Worm (Caenorhabditis elegans): ENCODE data around the gene T25E12.14.

The T25E12.14 gene

DNA sequence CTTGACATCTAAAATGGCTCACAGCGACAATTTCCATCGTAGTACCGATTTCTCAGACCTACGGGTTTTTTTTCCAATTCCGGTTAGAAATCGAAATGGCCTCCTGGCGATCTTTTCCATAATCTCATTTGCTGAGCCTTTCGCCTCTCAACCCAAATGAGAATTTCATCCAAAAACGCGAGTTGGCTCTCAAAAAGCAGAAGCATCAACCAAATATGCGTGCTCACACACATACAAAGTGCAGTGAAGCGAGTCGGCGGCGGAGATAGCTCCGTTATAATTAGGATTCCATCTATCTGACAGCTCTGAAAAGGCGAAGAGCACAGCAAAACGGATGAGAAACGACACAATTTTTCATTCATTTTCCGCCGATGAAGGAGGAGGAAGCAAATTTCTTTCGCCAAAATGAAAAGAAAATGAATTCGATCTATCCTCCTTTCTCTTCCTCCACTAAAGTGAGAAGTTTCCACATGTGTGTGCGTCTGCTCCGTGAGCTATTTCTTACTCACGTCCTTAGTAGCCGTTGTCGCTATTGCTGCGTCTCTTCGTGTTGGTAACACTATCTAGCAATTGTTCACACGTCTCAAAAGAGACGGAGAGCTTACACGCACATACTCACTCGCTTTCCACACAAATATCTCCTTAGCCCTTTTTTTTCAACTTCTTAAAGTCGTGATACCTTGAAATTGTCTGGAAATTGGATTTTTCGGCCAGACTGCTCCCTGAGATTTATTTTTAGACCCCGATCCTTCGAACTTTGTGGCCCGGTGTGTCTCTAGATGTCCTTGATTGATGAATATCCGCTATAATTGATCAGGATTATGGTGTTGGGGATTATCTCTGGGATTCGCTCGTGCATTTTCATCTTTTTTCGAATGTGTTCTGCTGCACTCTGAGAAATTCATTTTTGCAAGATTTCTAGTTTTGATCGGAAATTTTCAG is 25.3 kb downstream of the T25E12.14 start:
- TF ChIP-seq nhr-237 (tag; optimal IDR thresholded peaks at IDR 0.05) (no peak), hlh-1 (tag; optimal IDR thresholded peaks at IDR 0.05) (no peak), bed-3 (GFP tag; optimal IDR thresholded peaks at IDR 0.05) (no peak), drap-1 (GFP tag; optimal IDR thresholded peaks at IDR 0.05) (peak; percentile 19), ces-1 (GFP tag; optimal IDR thresholded peaks at IDR 0.05) (peak; percentile 59), sem-2 (GFP tag; optimal IDR thresholded peaks at IDR 0.05) (no peak), unc-62 (GFP tag; optimal IDR thresholded peaks at IDR 0.05) (peak; percentile 2)

DNA sequence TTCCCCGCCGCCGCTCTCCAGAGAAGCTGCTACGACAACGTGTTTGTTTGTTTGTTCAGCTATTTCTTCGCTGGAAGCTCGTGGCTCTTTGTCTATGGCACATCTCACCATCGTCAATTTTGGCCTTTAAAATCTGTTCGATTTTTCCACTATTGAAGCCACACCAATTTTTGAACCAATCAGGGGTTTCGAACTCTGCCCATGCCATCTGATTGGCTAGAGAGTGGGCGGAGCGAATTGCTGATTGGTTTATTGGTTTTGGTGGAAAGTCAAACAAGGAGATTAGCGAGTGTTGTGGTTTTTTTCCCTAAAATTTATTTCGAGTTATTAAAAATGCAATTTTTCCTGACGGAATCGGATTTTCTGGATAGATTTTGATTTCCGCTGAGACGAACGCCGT is 29.2 kb downstream of the T25E12.14 start:
- TF ChIP-seq ceh-43 (GFP tag; optimal IDR thresholded peaks at IDR 0.05) (no peak), ceh-83 (GFP tag; optimal IDR thresholded peaks at IDR 0.05) (no peak), lin-32 (GFP tag; optimal IDR thresholded peaks at IDR 0.05) (no peak), snpc-4 (tag; optimal IDR thresholded peaks at IDR 0.05) (no peak), unc-39 (tag; optimal IDR thresholded peaks at IDR 0.05) (no peak), nhr-12 (tag; optimal IDR thresholded peaks at IDR 0.05) (no peak), mls-2 (tag; optimal IDR thresholded peaks at IDR 0.05) (no peak), unc-62 (GFP tag; optimal IDR thresholded peaks at IDR 0.05) (no peak), zip-8 (tag; optimal IDR thresholded peaks at IDR 0.05) (no peak), pha-4 (tag; optimal IDR thresholded peaks at IDR 0.05) (no peak), ceh-39 (tag; optimal IDR thresholded peaks at IDR 0.05) (no peak), nhr-28 (tag; optimal IDR thresholded peaks at IDR 0.05) (no peak), unc-120 (tag; optimal IDR thresholded peaks at IDR 0.05; ENCODE audit: poor library complexity, severe bottlenecking) (no peak), mab-5 (tag; optimal IDR thresholded peaks at IDR 0.05) (no peak)

DNA sequence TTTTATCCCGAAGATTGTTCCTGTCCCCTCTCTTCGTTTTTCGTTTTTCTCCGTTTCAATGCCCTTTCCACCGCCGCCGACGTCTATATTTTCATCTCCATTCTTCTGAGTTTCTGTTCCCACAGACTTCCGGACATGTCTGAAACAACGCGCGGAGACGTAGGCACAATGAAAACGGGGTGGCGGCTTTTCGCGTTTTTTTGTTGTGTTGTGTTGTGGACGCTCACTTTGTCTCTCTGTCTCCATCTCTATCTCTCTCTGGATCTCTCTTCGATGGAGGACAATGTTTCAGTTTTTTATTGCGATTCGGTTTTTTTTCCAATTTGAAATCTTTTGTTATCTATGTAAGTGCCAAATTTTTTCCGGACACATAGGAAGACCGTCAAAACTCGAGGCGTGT is 32.9 kb downstream of the T25E12.14 start:
- TF ChIP-seq ceh-39 (tag; optimal IDR thresholded peaks at IDR 0.05) (no peak), zip-8 (tag; optimal IDR thresholded peaks at IDR 0.05) (no peak), ceh-43 (GFP tag; optimal IDR thresholded peaks at IDR 0.05) (no peak), elt-3 (tag; optimal IDR thresholded peaks at IDR 0.05) (no peak), nhr-28 (tag; optimal IDR thresholded peaks at IDR 0.05) (no peak), mls-2 (tag; optimal IDR thresholded peaks at IDR 0.05) (no peak), ces-1 (GFP tag; optimal IDR thresholded peaks at IDR 0.05) (no peak), unc-120 (tag; optimal IDR thresholded peaks at IDR 0.05; ENCODE audit: poor library complexity, severe bottlenecking) (no peak), nhr-237 (tag; optimal IDR thresholded peaks at IDR 0.05) (no peak), pha-4 (tag; optimal IDR thresholded peaks at IDR 0.05) (no peak), unc-62 (GFP tag; optimal IDR thresholded peaks at IDR 0.05) (no peak), ceh-83 (GFP tag; optimal IDR thresholded peaks at IDR 0.05) (no peak), drap-1 (GFP tag; optimal IDR thresholded peaks at IDR 0.05) (no peak), unc-39 (tag; optimal IDR thresholded peaks at IDR 0.05) (no peak), hlh-1 (tag; optimal IDR thresholded peaks at IDR 0.05) (no peak), flh-1 (GFP tag; optimal IDR thresholded peaks at IDR 0.05) (no peak), tbx-8 (GFP tag; optimal IDR thresholded peaks at IDR 0.05) (no peak), nhr-2 (tag; optimal IDR thresholded peaks at IDR 0.05) (no peak)

DNA sequence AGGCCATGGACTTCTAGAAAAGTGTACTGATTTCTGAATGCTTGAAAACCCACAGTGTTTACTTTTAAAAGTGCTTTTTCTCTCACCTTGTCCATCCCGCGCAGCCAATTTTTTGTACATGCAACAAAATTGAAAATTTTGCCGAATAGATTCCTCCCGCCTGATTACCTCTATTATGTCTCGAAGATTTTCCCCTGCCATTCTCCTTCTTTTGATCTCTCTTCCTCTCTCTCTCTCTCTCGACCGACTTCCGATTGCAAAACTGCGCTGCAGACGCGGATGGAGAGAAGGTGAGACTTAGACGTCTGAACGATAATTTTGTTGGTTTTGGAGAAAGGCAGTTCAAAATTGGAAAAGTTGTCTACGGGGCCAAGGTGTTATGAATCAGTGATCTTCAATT is 47.4 kb downstream of the T25E12.14 start:
- peak; percentile 39 for TF ChIP-seq drap-1 (GFP tag; optimal IDR thresholded peaks at IDR 0.05)
- no peak for TF ChIP-seq nhr-12 (tag; optimal IDR thresholded peaks at IDR 0.05)
